Worm (Caenorhabditis elegans) whole organism, L4 larva: ENCODE results near the gene clec-222.

ENCODE experiments used
- D1046.2 ChIP-seq: fragments of 200-800 bp; sonication (Bioruptor generic); IDR thresholded peaks from 2 replicates; pipeline ENCODE4 v1.3.6; 2022; ENCODE audit warnings: missing genetic modification characterization, missing compliant biosample characterization
- F10B5.3 ChIP-seq: sonication (generic microtip); optimal IDR thresholded peaks from 2 replicates; lab custom pipeline; 2016; ENCODE audit warnings: mild to moderate bottlenecking, missing genetic modification characterization, missing compliant biosample characterization
- F26F4.8 ChIP-seq: fragments of 200-800 bp; sonication (Bioruptor generic); conservative IDR thresholded peaks from 2 replicates; pipeline ENCODE4 v1.3.6; 2022; ENCODE audit warnings: missing genetic modification characterization, missing compliant biosample characterization
- F37D6.2 ChIP-seq: sonication (generic microtip); optimal IDR thresholded peaks from 2 replicates; lab custom pipeline; 2016; ENCODE audit warnings: mild to moderate bottlenecking, missing genetic modification characterization, missing compliant biosample characterization
- F44E2.7 ChIP-seq: fragments of 200-800 bp; sonication (Bioruptor generic); IDR thresholded peaks from 2 replicates; pipeline ENCODE4 v2.1.2; 2022; ENCODE audit warnings: missing genetic modification characterization, missing compliant biosample characterization
- T20F7.1 ChIP-seq: fragments of 200-800 bp; sonication (Bioruptor generic); optimal IDR thresholded peaks from 2 replicates; lab custom pipeline; 2018; ENCODE audit warnings: mild to moderate bottlenecking, missing genetic modification characterization, missing compliant biosample characterization
- Y105C5A.15 ChIP-seq: fragments of 200-800 bp; sonication (Bioruptor generic); IDR thresholded peaks from 2 replicates; pipeline ENCODE4 v1.3.6; 2022; ENCODE audit warnings: missing genetic modification characterization, missing compliant biosample characterization
- ZK337.2 ChIP-seq: fragments of 200-800 bp; sonication (Bioruptor generic); IDR thresholded peaks from 2 replicates; pipeline ENCODE4 v1.3.6; 2022; ENCODE audit warnings: missing genetic modification reagents, missing genetic modification characterization, missing compliant biosample characterization
- ZK546.5 ChIP-seq, 2 experiments: sonication (generic microtip); optimal IDR thresholded peaks; 2 replicates each; lab custom pipeline; 2017; ENCODE audit warnings: missing biosample characterization in 2 of 2, missing genetic modification characterization in 2 of 2
- aha-1 ChIP-seq: fragments of 150-350 bp; peaks from one replicate; lab custom pipeline; 2014; ENCODE audit warnings: missing biosample characterization, missing genetic modification characterization
- aly-2 ChIP-seq: sonication (generic microtip); optimal IDR thresholded peaks from 2 replicates; lab custom pipeline; 2018; ENCODE audit warnings: missing biosample characterization, missing genetic modification characterization
- arid-1 ChIP-seq: fragments of 200-800 bp; sonication (Bioruptor generic); conservative IDR thresholded peaks from 2 replicates; pipeline ENCODE4 v1.3.6; 2022; ENCODE audit warnings: missing genetic modification reagents, missing genetic modification characterization, missing compliant biosample characterization
- attf-4 ChIP-seq: sonication (generic microtip); optimal IDR thresholded peaks from 3 replicates; lab custom pipeline; 2017; ENCODE audit warnings: missing biosample characterization, missing genetic modification characterization
- ceh-20 ChIP-seq: fragments of 200-800 bp; sonication (Bioruptor generic); IDR thresholded peaks from 2 replicates; pipeline ENCODE4 v1.3.6; 2022; ENCODE audit warnings: missing genetic modification reagents, missing genetic modification characterization, missing compliant biosample characterization
- ceh-62 ChIP-seq: sonication (generic microtip); optimal IDR thresholded peaks from 2 replicates; lab custom pipeline; 2017; ENCODE audit warnings: missing biosample characterization, missing genetic modification characterization
- cey-2 ChIP-seq: sonication (generic microtip); optimal IDR thresholded peaks from 3 replicates; lab custom pipeline; 2017; ENCODE audit warnings: missing genetic modification characterization, mild to moderate bottlenecking, missing compliant biosample characterization, antibody characterized with exemption, borderline replicate concordance; ENCODE audit not compliant: insufficient read depth
- daf-12 ChIP-seq: fragments of 150-350 bp; optimal IDR thresholded peaks from 2 replicates; lab custom pipeline; 2014; ENCODE audit warnings: missing biosample characterization, missing genetic modification reagents, missing genetic modification characterization
- dmd-8 ChIP-seq: fragments of 200-800 bp; sonication (Bioruptor generic); IDR thresholded peaks from 2 replicates; pipeline ENCODE4 v1.3.6; 2022; ENCODE audit warnings: missing genetic modification characterization, missing compliant biosample characterization
- dmd-9 ChIP-seq: fragments of 200-800 bp; sonication (Bioruptor generic); IDR thresholded peaks from 2 replicates; pipeline ENCODE4 v1.3.6; 2022; ENCODE audit warnings: missing genetic modification reagents, missing genetic modification characterization, missing compliant biosample characterization
- duxl-1 ChIP-seq: sonication (generic microtip); optimal IDR thresholded peaks from 2 replicates; lab custom pipeline; 2016; ENCODE audit warnings: mild to moderate bottlenecking, missing genetic modification characterization, moderate library complexity, missing compliant biosample characterization; ENCODE audit not compliant: poor library complexity
- dve-1 ChIP-seq: sonication (generic microtip); optimal IDR thresholded peaks from 2 replicates; lab custom pipeline; 2017; ENCODE audit warnings: antibody characterized with exemption, mild to moderate bottlenecking, missing genetic modification characterization, missing compliant biosample characterization; ENCODE audit not compliant: insufficient read depth
- hlh-30 ChIP-seq: sonication (generic microtip); optimal IDR thresholded peaks from 2 replicates; lab custom pipeline; 2017; ENCODE audit warnings: antibody characterized with exemption, mild to moderate bottlenecking, missing genetic modification characterization, missing compliant biosample characterization; ENCODE audit not compliant: insufficient read depth
- lim-7 ChIP-seq: fragments of 200-800 bp; sonication (Bioruptor generic); IDR thresholded peaks from 2 replicates; pipeline ENCODE4 v1.3.6; 2022; ENCODE audit warnings: missing genetic modification characterization, missing compliant biosample characterization
- lin-1 ChIP-seq: fragments of 200-800 bp; sonication (Bioruptor generic); IDR thresholded peaks from 2 replicates; pipeline ENCODE4 v1.3.6; 2022; ENCODE audit warnings: missing genetic modification reagents, missing genetic modification characterization, missing compliant biosample characterization
- lin-29 ChIP-seq: fragments of 200-800 bp; sonication (Bioruptor generic); IDR thresholded peaks from 2 replicates; pipeline ENCODE4 v1.3.6; 2022; ENCODE audit warnings: missing genetic modification reagents, missing genetic modification characterization, missing compliant biosample characterization
- lin-39 ChIP-seq: fragments of 150-350 bp; optimal IDR thresholded peaks from 2 replicates; lab custom pipeline; 2014; ENCODE audit warnings: missing biosample characterization, missing genetic modification reagents, missing genetic modification characterization
- lir-3 ChIP-seq: sonication (generic microtip); optimal IDR thresholded peaks from 2 replicates; lab custom pipeline; 2016; ENCODE audit warnings: mild to moderate bottlenecking, missing genetic modification characterization, missing compliant biosample characterization
- madf-5 ChIP-seq, 2 experiments: fragments of 200-800 bp; sonication (Bioruptor generic); IDR thresholded peaks; 2 replicates each; pipeline ENCODE4 v1.3.6; 2022; ENCODE audit warnings: missing compliant biosample characterization in 2 of 2, missing genetic modification characterization in 2 of 2
- mdl-1 ChIP-seq, 2 experiments: fragments of 150-350 bp in 1 of 2; sonication (generic microtip) in 1 of 2; optimal IDR thresholded peaks; 2 replicates each; lab custom pipeline; 2014 to 2017; ENCODE audit warnings: missing biosample characterization in 2 of 2, missing genetic modification characterization in 2 of 2
- mdt-29 ChIP-seq: fragments of 200-800 bp; sonication (Bioruptor generic); IDR thresholded peaks from 2 replicates; pipeline ENCODE4 v1.3.6; 2022; ENCODE audit warnings: missing genetic modification reagents, missing genetic modification characterization, missing compliant biosample characterization
- mes-2 ChIP-seq: sonication (generic microtip); optimal IDR thresholded peaks from 2 replicates; lab custom pipeline; 2016; ENCODE audit warnings: missing genotype, mild to moderate bottlenecking, missing genetic modification characterization, missing compliant biosample characterization; ENCODE audit not compliant: poor library complexity, severe bottlenecking
- mxl-2 ChIP-seq: fragments of 200-800 bp; sonication (Bioruptor generic); conservative IDR thresholded peaks from 2 replicates; pipeline ENCODE4 v1.3.6; 2022; ENCODE audit warnings: missing genetic modification reagents, missing genetic modification characterization, missing compliant biosample characterization
- nhr-237 ChIP-seq: sonication (generic microtip); optimal IDR thresholded peaks from 2 replicates; lab custom pipeline; 2017; ENCODE audit warnings: missing biosample characterization, missing genetic modification characterization
- nhr-25 ChIP-seq: sonication (generic microtip); optimal IDR thresholded peaks from 2 replicates; lab custom pipeline; 2017; ENCODE audit warnings: missing genetic modification characterization, mild to moderate bottlenecking, missing compliant biosample characterization, antibody characterized with exemption, moderate library complexity, borderline replicate concordance; ENCODE audit not compliant: insufficient read depth
- nhr-41 ChIP-seq: fragments of 200-800 bp; sonication (Bioruptor generic); IDR thresholded peaks from 2 replicates; pipeline ENCODE4 v1.3.6; 2022; ENCODE audit warnings: missing genetic modification reagents, missing genetic modification characterization, missing compliant biosample characterization
- nhr-76 ChIP-seq: fragments of 150-350 bp; optimal IDR thresholded peaks from 2 replicates; lab custom pipeline; 2014; ENCODE audit warnings: missing biosample characterization, missing genetic modification characterization
- nhr-77 ChIP-seq: fragments of 150-350 bp; optimal IDR thresholded peaks from 2 replicates; lab custom pipeline; 2014; ENCODE audit warnings: missing biosample characterization, missing genetic modification characterization
- pha-4 ChIP-seq, 2 experiments: fragments of 150-350 bp in 1 of 2; fragments of 200-800 bp in 1 of 2; sonication (Bioruptor generic) in 1 of 2; IDR thresholded peaks in 1 of 2; optimal IDR thresholded peaks in 1 of 2; 2 replicates each; pipeline versions ENCODE4 v1.3.6 to Lab custom; 2014 to 2022; ENCODE audit warnings: missing genetic modification characterization in 2 of 2, missing genetic modification reagents in 2 of 2, missing biosample characterization in 1 of 2, missing compliant biosample characterization in 1 of 2
- php-3 ChIP-seq: fragments of 200-800 bp; sonication (Bioruptor generic); IDR thresholded peaks from 2 replicates; pipeline ENCODE4 v1.3.6; 2022; ENCODE audit warnings: missing genetic modification reagents, missing genetic modification characterization, missing compliant biosample characterization
- pqm-1 ChIP-seq: sonication (generic microtip); optimal IDR thresholded peaks from 2 replicates; lab custom pipeline; 2017; ENCODE audit warnings: missing biosample characterization, missing genetic modification characterization
- saeg-2 ChIP-seq: fragments of 200-800 bp; sonication (Bioruptor generic); IDR thresholded peaks from 2 replicates; pipeline ENCODE4 v1.3.6; 2022; ENCODE audit warnings: missing genetic modification reagents, missing genetic modification characterization, missing compliant biosample characterization
- snpc-1.2 ChIP-seq: fragments of 200-800 bp; sonication (Bioruptor generic); IDR thresholded peaks from 2 replicates; pipeline ENCODE4 v1.3.6; 2022; ENCODE audit warnings: missing genetic modification reagents, missing genetic modification characterization, missing compliant biosample characterization
- spr-1 ChIP-seq: sonication (generic microtip); optimal IDR thresholded peaks from 2 replicates; lab custom pipeline; 2016; ENCODE audit warnings: mild to moderate bottlenecking, missing genetic modification characterization, missing compliant biosample characterization
- unc-130 ChIP-seq: sonication (generic microtip); optimal IDR thresholded peaks from 2 replicates; lab custom pipeline; 2016; ENCODE audit warnings: missing genetic modification reagents, missing genetic modification characterization, missing compliant biosample characterization
- zfp-2 ChIP-seq: sonication (generic microtip); optimal IDR thresholded peaks from 2 replicates; lab custom pipeline; 2016; ENCODE audit warnings: mild to moderate bottlenecking, missing genetic modification characterization, missing compliant biosample characterization
- zfp-3 ChIP-seq: fragments of 200-800 bp; sonication (Bioruptor generic); conservative IDR thresholded peaks from 2 replicates; pipeline ENCODE4 v1.3.6; 2022; ENCODE audit warnings: missing genetic modification reagents, missing genetic modification characterization, missing compliant biosample characterization
- zip-11 ChIP-seq: fragments of 200-800 bp; sonication (Bioruptor generic); IDR thresholded peaks from 2 replicates; pipeline ENCODE4 v1.3.6; 2022; ENCODE audit warnings: missing genetic modification characterization, missing compliant biosample characterization
- zip-2 ChIP-seq: fragments of 150-350 bp; optimal IDR thresholded peaks from 2 replicates; lab custom pipeline; 2014; ENCODE audit warnings: missing biosample characterization, missing genetic modification characterization

Gene clec-222

DNA sequence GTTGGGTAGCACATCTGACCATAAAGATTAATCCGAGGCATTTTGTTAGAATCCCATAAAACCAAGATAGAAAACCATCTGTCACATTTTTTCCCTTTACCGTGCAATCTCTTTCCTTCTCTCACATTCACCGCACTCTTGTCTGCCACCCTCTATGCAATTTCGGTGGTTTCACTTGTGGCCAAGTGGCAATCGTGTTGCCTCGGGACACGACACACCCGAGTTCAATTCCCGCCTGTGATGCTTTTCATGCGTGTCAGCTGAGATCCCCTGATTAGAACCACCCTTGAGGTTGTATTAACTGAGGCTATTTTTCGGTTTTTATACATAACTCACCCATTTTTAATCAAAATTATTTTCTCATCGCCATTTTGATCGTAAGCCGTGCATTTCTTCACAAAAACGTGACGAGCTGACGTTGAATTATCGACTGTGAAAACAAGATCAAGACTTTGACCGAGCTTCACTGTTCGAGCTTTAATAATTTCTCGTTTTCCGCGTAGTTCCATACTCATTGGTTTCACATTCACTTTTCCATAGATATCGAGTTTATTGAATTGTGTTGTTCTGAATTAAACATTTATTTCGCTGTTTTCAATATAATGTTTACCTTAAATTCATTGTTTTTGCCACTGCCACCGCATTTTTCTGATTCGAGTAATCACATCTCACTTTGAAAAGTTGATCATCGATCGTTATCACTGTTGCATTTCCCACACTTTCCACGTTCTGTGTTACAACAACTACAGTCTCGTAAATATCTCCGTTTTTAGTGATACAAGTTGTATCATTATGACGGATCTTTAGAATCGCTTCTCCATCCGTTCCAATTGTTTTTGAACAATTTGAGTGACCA lies 43.1 kb downstream of the clec-222 start (continued):
- TF ChIP-seq lir-3 (tag; lab: Kevin White, UChicago) (peak; percentile 92), ceh-62 (tag; lab: Kevin White, UChicago) (no peak), ceh-20 (GFP tag; lab: Robert Waterston, UW) (peak; percentile 93), pha-4 (GFP tag; IDR thresholded peaks at IDR 0.05; lab: Robert Waterston, UW) (peak; percentile 99), pha-4 (tag; optimal IDR thresholded peaks at IDR 0.05; lab: Kevin White, UChicago) (no peak), dve-1 (tag; lab: Kevin White, UChicago) (peak; percentile 93), zfp-2 (tag; lab: Kevin White, UChicago) (peak; percentile 74), aha-1 (tag; lab: Kevin White, UChicago) (peak; percentile 93), mxl-2 (GFP tag; lab: Robert Waterston, UW) (peak; percentile 94), mdl-1 (tag; optimal IDR thresholded peaks at IDR 0.05; lab: Kevin White, UChicago) (peak in 1 of 2 experiments; percentile 49), F10B5.3 (tag; lab: Kevin White, UChicago) (peak; percentile 88), lin-1 (peak; percentile 98), zip-2 (tag; lab: Kevin White, UChicago) (no peak), ZK337.2 (GFP tag; lab: Robert Waterston, UW) (peak; percentile 95), dmd-9 (GFP tag; lab: Robert Waterston, UW) (peak; percentile 96), nhr-25 (tag; lab: Kevin White, UChicago) (peak; percentile 79), F26F4.8 (GFP tag; lab: Robert Waterston, UW) (peak; percentile 100), spr-1 (tag; lab: Kevin White, UChicago) (peak; percentile 88), nhr-77 (peak; percentile 76), attf-4 (peak; percentile 77), mdt-29 (peak; percentile 92), nhr-237 (tag; lab: Kevin White, UChicago) (no peak), pqm-1 (tag; lab: Kevin White, UChicago) (peak; percentile 60), duxl-1 (tag; lab: Kevin White, UChicago) (peak; percentile 91), daf-12 (tag; lab: Kevin White, UChicago) (no peak), mes-2 (peak; percentile 93), cey-2 (tag; lab: Kevin White, UChicago) (peak; percentile 87), aly-2 (tag; lab: Kevin White, UChicago) (no peak), lin-39 (tag; lab: Kevin White, UChicago) (no peak), nhr-76 (no peak), unc-130 (GFP tag; lab: Kevin White, UChicago) (peak; percentile 96), D1046.2 (GFP tag; lab: Robert Waterston, UW) (peak; percentile 97), snpc-1.2 (GFP tag; lab: Robert Waterston, UW) (peak; percentile 96), T20F7.1 (peak; percentile 71), hlh-30 (peak; percentile 98), F44E2.7 (GFP tag; lab: Robert Waterston, UW) (peak; percentile 99), zfp-3 (GFP tag; lab: Robert Waterston, UW) (peak; percentile 92), arid-1 (peak; percentile 98), saeg-2 (GFP tag; lab: Robert Waterston, UW) (peak; percentile 96), php-3 (peak; percentile 95), lim-7 (GFP tag; lab: Robert Waterston, UW) (peak; percentile 100), F37D6.2 (tag; lab: Kevin White, UChicago) (peak; percentile 68), ZK546.5 (tag; optimal IDR thresholded peaks at IDR 0.05; lab: Kevin White, UChicago) (peak in 1 of 2 experiments; percentile 28), nhr-41 (GFP tag; lab: Robert Waterston, UW) (peak; percentile 99), dmd-8 (GFP tag; lab: Robert Waterston, UW) (peak; percentile 100), Y105C5A.15 (GFP tag; lab: Robert Waterston, UW) (peak; percentile 100), madf-5 (GFP tag; IDR thresholded peaks at IDR 0.05; lab: Robert Waterston, UW) (peak; percentile 97 to 99), lin-29 (GFP tag; lab: Robert Waterston, UW) (peak; percentile 92), zip-11 (GFP tag; lab: Robert Waterston, UW) (peak; percentile 93)
